Fruit fly (Drosophila melanogaster): ENCODE measurements around the gene Cortactin.

Cortactin gene

dm6 chr3R:21019073-21019472, 45.2 kb downstream of the Cortactin start:
- TF ChIP-seq Dll (optimal IDR thresholded peaks at IDR 0.05): no peak
- TF ChIP-seq pan (optimal IDR thresholded peaks at IDR 0.05): no peak
- TF ChIP-seq EcR (GFP tag; optimal IDR thresholded peaks at IDR 0.05): no peak
- TF ChIP-seq CG8478 (optimal IDR thresholded peaks at IDR 0.05): no peak
- TF ChIP-seq usp (GFP tag; optimal IDR thresholded peaks at IDR 0.05): no peak
- TF ChIP-seq psq (optimal IDR thresholded peaks at IDR 0.05): no peak

- TF ChIP-seq usp (GFP tag; optimal IDR thresholded peaks at IDR 0.05) (no peak), EcR (GFP tag; optimal IDR thresholded peaks at IDR 0.05) (no peak), pan (optimal IDR thresholded peaks at IDR 0.05) (no peak), psq (optimal IDR thresholded peaks at IDR 0.05) (no peak), CG8478 (optimal IDR thresholded peaks at IDR 0.05) (no peak), Dll (optimal IDR thresholded peaks at IDR 0.05) (no peak)
Measured at dm6 chr3R:21017464-21018080, 46.7 kb downstream of the Cortactin start, which contains the start of gene Rlip. Gene Rlip, plus strand, starts transcription at chr3R:21017684.

dm6 chr3R:21015636-21016035, 48.6 kb downstream of the Cortactin start, which contains the start of gene CG5697:
Gene CG5697, plus strand, starts transcription at chr3R:21015949.
- TF ChIP-seq psq (optimal IDR thresholded peaks at IDR 0.05): no peak
- no peak for TF ChIP-seq Dll (optimal IDR thresholded peaks at IDR 0.05)
- TF ChIP-seq usp (GFP tag; optimal IDR thresholded peaks at IDR 0.05): no peak
- no peak for TF ChIP-seq pan (optimal IDR thresholded peaks at IDR 0.05)
- no peak for TF ChIP-seq EcR (GFP tag; optimal IDR thresholded peaks at IDR 0.05)
- no peak for TF ChIP-seq CG8478 (optimal IDR thresholded peaks at IDR 0.05)

- TF ChIP-seq psq (optimal IDR thresholded peaks at IDR 0.05) (no peak), CG8478 (optimal IDR thresholded peaks at IDR 0.05) (no peak), Dll (optimal IDR thresholded peaks at IDR 0.05) (no peak), usp (GFP tag; optimal IDR thresholded peaks at IDR 0.05) (no peak), pan (optimal IDR thresholded peaks at IDR 0.05) (no peak), EcR (GFP tag; optimal IDR thresholded peaks at IDR 0.05) (no peak)
Measured at dm6 chr3R:21013780-21014179, 50.5 kb downstream of the Cortactin start.

Data from whole organism.